Fruit fly (Drosophila melanogaster): ENCODE data around the gene Taf10b.

Gene Taf10b

DNA sequence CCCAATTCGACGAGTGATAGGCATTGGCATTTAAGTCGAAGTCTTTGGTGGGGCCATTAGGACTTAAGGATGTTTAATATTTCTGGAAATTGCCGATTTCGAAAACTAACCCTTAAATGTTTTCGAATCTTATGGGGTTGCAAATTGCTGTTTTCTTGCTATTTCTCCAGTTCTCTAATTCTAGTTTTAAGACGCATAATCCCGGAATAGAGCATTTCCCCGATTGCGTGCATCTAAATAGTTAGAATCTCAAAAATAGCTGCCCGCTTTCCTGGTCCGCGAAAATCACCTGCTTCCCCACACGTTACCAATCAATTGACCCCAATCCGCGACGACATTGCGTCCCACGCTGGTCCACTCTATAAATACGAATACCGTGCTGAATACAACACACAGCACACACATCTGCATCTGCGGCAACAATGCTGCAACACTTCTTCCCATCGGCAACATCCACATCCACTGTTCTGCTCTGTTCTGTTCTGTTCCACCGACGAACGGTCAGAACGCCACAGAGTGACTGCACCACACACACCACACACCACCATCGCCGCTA lies 15.7 kb downstream of the Taf10b start, which contains the start of gene Bacc (continued):
- TF ChIP-seq ewg (GFP tag; optimal IDR thresholded peaks at IDR 0.05): peak; percentile 33
- TF ChIP-seq repo (GFP tag; optimal IDR thresholded peaks at IDR 0.05): peak; percentile 86
- peak; percentile 97 for TF ChIP-seq Med (GFP tag)
- TF ChIP-seq CG7271 (tag; optimal IDR thresholded peaks at IDR 0.05): no peak
- peak; percentile 80 for TF ChIP-seq CG12942 (GFP tag; optimal IDR thresholded peaks at IDR 0.05)
- TF ChIP-seq eve (GFP tag; optimal IDR thresholded peaks at IDR 0.05): no peak
- peak; percentile 70 for TF ChIP-seq luna (GFP tag; optimal IDR thresholded peaks at IDR 0.05)
- peak; percentile 92 for TF ChIP-seq lab (GFP tag; optimal IDR thresholded peaks at IDR 0.05)
- peak; percentile 71 for TF ChIP-seq ab (GFP tag; optimal IDR thresholded peaks at IDR 0.05)
- peak; percentile 79 for TF ChIP-seq CG10462 (GFP tag; optimal IDR thresholded peaks at IDR 0.05)
- TF ChIP-seq kah (GFP tag; optimal IDR thresholded peaks at IDR 0.05): peak; percentile 73
- TF ChIP-seq amos (GFP tag; IDR thresholded peaks at IDR 0.05; ENCODE audit: partially characterized antibody): no peak
- TF ChIP-seq CG32772 (GFP tag; IDR thresholded peaks at IDR 0.05): no peak
- no peak for TF ChIP-seq pzg (GFP tag; optimal IDR thresholded peaks at IDR 0.05)
- TF ChIP-seq al (GFP tag; IDR thresholded peaks at IDR 0.05): no peak
- TF ChIP-seq CG14965 (GFP tag; optimal IDR thresholded peaks at IDR 0.05; ENCODE audit: borderline replicate concordance): peak; percentile 36
- no peak for TF ChIP-seq zfh1 (GFP tag; IDR thresholded peaks at IDR 0.05)
- peak; percentile 73 for TF ChIP-seq emc (GFP tag; optimal IDR thresholded peaks at IDR 0.05)
- peak; percentile 79 to 99 for TF ChIP-seq bsh (GFP tag; optimal IDR thresholded peaks at IDR 0.05)
- TF ChIP-seq Hr39 (optimal IDR thresholded peaks at IDR 0.05): no peak
- TF ChIP-seq gsb (GFP tag; IDR thresholded peaks at IDR 0.05): no peak
- TF ChIP-seq CG11560 (tag; IDR thresholded peaks at IDR 0.05): no peak
- TF ChIP-seq ATbp (GFP tag; optimal IDR thresholded peaks at IDR 0.05): peak; percentile 83
- TF ChIP-seq CG18619 (GFP tag; optimal IDR thresholded peaks at IDR 0.05): peak; percentile 92
- peak; percentile 90 for TF ChIP-seq PHDP (tag; optimal IDR thresholded peaks at IDR 0.05)
- peak; percentile 83 for TF ChIP-seq corto (GFP tag; optimal IDR thresholded peaks at IDR 0.05)
- peak; percentile 66 for TF ChIP-seq CG12071 (GFP tag; optimal IDR thresholded peaks at IDR 0.05)
- peak; percentile 85 for TF ChIP-seq nmo (GFP tag; optimal IDR thresholded peaks at IDR 0.05)
- TF ChIP-seq kni (GFP tag; optimal IDR thresholded peaks at IDR 0.05): peak; percentile 50
- TF ChIP-seq CG6272 (GFP tag; IDR thresholded peaks at IDR 0.05): peak; percentile 50
- TF ChIP-seq CG31365 (tag; optimal IDR thresholded peaks at IDR 0.05): peak; percentile 25
- no peak for TF ChIP-seq gt (GFP tag; IDR thresholded peaks at IDR 0.05)
- TF ChIP-seq Awh (GFP tag; IDR thresholded peaks at IDR 0.05): no peak
- TF ChIP-seq CG10959 (GFP tag; IDR thresholded peaks at IDR 0.05): no peak
- TF ChIP-seq dati (GFP tag; IDR thresholded peaks at IDR 0.05): no peak
- TF ChIP-seq NK7.1 (GFP tag; optimal IDR thresholded peaks at IDR 0.05): peak; percentile 87
- TF ChIP-seq CG7745 (tag; optimal IDR thresholded peaks at IDR 0.05): no peak
- peak; percentile 89 for TF ChIP-seq lbe (GFP tag; optimal IDR thresholded peaks at IDR 0.05)
- TF ChIP-seq ash1 (GFP tag; optimal IDR thresholded peaks at IDR 0.05): no peak
- peak; percentile 79 for TF ChIP-seq CG6683 (GFP tag; optimal IDR thresholded peaks at IDR 0.05)
- peak; percentile 80 for TF ChIP-seq CG18011 (GFP tag; optimal IDR thresholded peaks at IDR 0.05)
- peak; percentile 59 for TF ChIP-seq Mad (GFP tag; optimal IDR thresholded peaks at IDR 0.05)
- peak; percentile 26 for TF ChIP-seq CG30020 (tag; optimal IDR thresholded peaks at IDR 0.05)
- no peak for TF ChIP-seq Ada2b (GFP tag; IDR thresholded peaks at IDR 0.05)
- peak; percentile 64 for TF ChIP-seq Nf-YC (tag; optimal IDR thresholded peaks at IDR 0.05)
- no peak for TF ChIP-seq CG8765 (GFP tag; IDR thresholded peaks at IDR 0.05)
- TF ChIP-seq CG7963 (GFP tag; IDR thresholded peaks at IDR 0.05; ENCODE audit: partially characterized antibody): no peak
- peak; percentile 80 for TF ChIP-seq CG13123 (GFP tag; optimal IDR thresholded peaks at IDR 0.05)
- peak; percentile 25 for TF ChIP-seq ac (GFP tag; optimal IDR thresholded peaks at IDR 0.05)
- TF ChIP-seq Camta (GFP tag; optimal IDR thresholded peaks at IDR 0.05): peak; percentile 86
- no peak for TF ChIP-seq CG16779 (GFP tag; IDR thresholded peaks at IDR 0.05)

Data from whole organism, embryonic.